Worm (Caenorhabditis elegans): Measurements from ENCODE around the gene sri-53.

DNA sequence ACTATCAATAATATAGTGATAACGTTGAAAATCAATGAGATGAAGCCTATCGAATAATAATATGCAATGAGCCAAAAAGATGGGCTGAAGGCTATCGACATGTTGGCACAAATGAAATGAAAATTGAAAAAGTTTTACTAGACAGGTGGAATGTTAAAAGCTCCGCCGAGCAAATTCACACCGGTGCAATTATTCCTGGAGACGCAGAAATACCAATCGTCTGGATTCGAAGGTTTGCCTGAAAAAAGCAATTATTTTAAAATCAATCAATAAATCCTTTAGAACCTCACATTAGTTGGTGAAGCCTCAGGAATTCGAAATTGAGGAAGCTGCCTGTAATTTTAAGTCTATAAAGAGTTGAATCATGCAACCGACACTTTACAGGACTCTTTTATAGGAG, 48.0 kb downstream of the sri-53 start, which contains the start of gene sri-32:
- TF ChIP-seq F44E2.7 (GFP tag; IDR thresholded peaks at IDR 0.05), result no peak
- no peak for TF ChIP-seq nhr-25 (tag; optimal IDR thresholded peaks at IDR 0.05; ENCODE audit: borderline replicate concordance, insufficient read depth)
